Fruit fly (Drosophila melanogaster): Measurements from ENCODE around the gene Nhe3.

The Nhe3 gene

dm6 chr2L:6656264-6656676, 27.9 kb downstream of the Nhe3 start, which contains the start of gene CG31633 (continued):
- TF ChIP-seq chinmo (GFP tag; IDR thresholded peaks at IDR 0.05; ENCODE audit: partially characterized antibody) = peak; percentile 80; the same call in 1 of the 4 replicates
- TF ChIP-seq pb (GFP tag; optimal IDR thresholded peaks at IDR 0.05) = no peak
- no peak for TF ChIP-seq bsh (GFP tag; optimal IDR thresholded peaks at IDR 0.05)
- peak; percentile 70 for TF ChIP-seq bbx (GFP tag; IDR thresholded peaks at IDR 0.05; ENCODE audit: partially characterized antibody)
- peak; percentile 53; the same call in 2 of the 3 replicates for TF ChIP-seq zen2 (GFP tag; IDR thresholded peaks at IDR 0.05; ENCODE audit: partially characterized antibody)
- TF ChIP-seq Lpt (GFP tag; optimal IDR thresholded peaks at IDR 0.05) = no peak
- TF ChIP-seq CG34224 (GFP tag; IDR thresholded peaks at IDR 0.05; ENCODE audit: partially characterized antibody) = peak; percentile 91
- peak; percentile 60; the same call in 1 of the 3 replicates for TF ChIP-seq Doc3 (GFP tag; IDR thresholded peaks at IDR 0.05; ENCODE audit: partially characterized antibody)
- TF ChIP-seq psq (GFP tag; optimal IDR thresholded peaks at IDR 0.05) = no peak
- TF ChIP-seq CG1529 (GFP tag; optimal IDR thresholded peaks at IDR 0.05) = no peak
- TF ChIP-seq CG34376 (GFP tag; optimal IDR thresholded peaks at IDR 0.05) = no peak
- peak; percentile 42 for TF ChIP-seq CG8290 (GFP tag; optimal IDR thresholded peaks at IDR 0.05)
- TF ChIP-seq CG8290 (tag; optimal IDR thresholded peaks at IDR 0.05) = no peak
- TF ChIP-seq Lhr (GFP tag; optimal IDR thresholded peaks at IDR 0.05) = no peak
- peak; percentile 75 for TF ChIP-seq Scr (GFP tag; IDR thresholded peaks at IDR 0.05; ENCODE audit: partially characterized antibody)
- TF ChIP-seq CG14710 (tag; optimal IDR thresholded peaks at IDR 0.05) = no peak
- TF ChIP-seq hbn (GFP tag; IDR thresholded peaks at IDR 0.05; ENCODE audit: partially characterized antibody) = peak; percentile 56; the same call in 1 of the 2 replicates
- TF ChIP-seq exex (tag; optimal IDR thresholded peaks at IDR 0.05) = peak; percentile 61
- no peak for TF ChIP-seq D19A (tag; optimal IDR thresholded peaks at IDR 0.05)
- no peak; the same call in 1 of the 2 replicates for TF ChIP-seq amos (GFP tag; IDR thresholded peaks at IDR 0.05; ENCODE audit: partially characterized antibody)
- TF ChIP-seq CG14860 (GFP tag; IDR thresholded peaks at IDR 0.05; ENCODE audit: partially characterized antibody) = peak; percentile 85
- peak; percentile 50 for TF ChIP-seq unc-4 (GFP tag; IDR thresholded peaks at IDR 0.05; ENCODE audit: partially characterized antibody)
- TF ChIP-seq nerfin-2 (GFP tag; IDR thresholded peaks at IDR 0.05; ENCODE audit: partially characterized antibody) = peak; percentile 91
- peak; percentile 77 for TF ChIP-seq mld (GFP tag; IDR thresholded peaks at IDR 0.05; ENCODE audit: partially characterized antibody)
- no peak for TF ChIP-seq CG17186 (GFP tag; optimal IDR thresholded peaks at IDR 0.05)
- TF ChIP-seq Med (GFP tag) = peak; percentile 55
- TF ChIP-seq jing (GFP tag; optimal IDR thresholded peaks at IDR 0.05) = no peak
- TF ChIP-seq nmo (GFP tag; optimal IDR thresholded peaks at IDR 0.05) = no peak
- peak; percentile 84 for TF ChIP-seq CG13287 (GFP tag; IDR thresholded peaks at IDR 0.05; ENCODE audit: partially characterized antibody)
- TF ChIP-seq CG2116 (GFP tag; optimal IDR thresholded peaks at IDR 0.05) = no peak
- TF ChIP-seq lov (optimal IDR thresholded peaks at IDR 0.05) = no peak
- no peak for TF ChIP-seq lov (GFP tag; IDR thresholded peaks at IDR 0.05)
- TF ChIP-seq ato (GFP tag; IDR thresholded peaks at IDR 0.05; ENCODE audit: partially characterized antibody) = peak; percentile 89
- TF ChIP-seq otp (GFP tag; IDR thresholded peaks at IDR 0.05) = no peak

dm6 chr2L:6649085-6649754, 34.9 kb downstream of the Nhe3 start, which contains the start of the genes CG31635 and Tango1:
TSS of gene CG31635 (minus strand) at chr2L:6649114.
TSS of gene Tango1 (plus strand) at chr2L:6649388.
- TF ChIP-seq HmgD (GFP tag; optimal IDR thresholded peaks at IDR 0.05) (peak; percentile 28), CG10979 (tag; optimal IDR thresholded peaks at IDR 0.05) (no peak), B-H2 (GFP tag; optimal IDR thresholded peaks at IDR 0.05) (no peak), CG5180 (GFP tag; optimal IDR thresholded peaks at IDR 0.05) (no peak), Myb (GFP tag; optimal IDR thresholded peaks at IDR 0.05) (peak; percentile 30), CG7372 (GFP tag; IDR thresholded peaks at IDR 0.05) (0 out of 2 replicates have a peak, but pooled peaks have one; percentile 14), Antp (GFP tag; optimal IDR thresholded peaks at IDR 0.05) (peak; percentile 13), zen (tag; optimal IDR thresholded peaks at IDR 0.05) (peak; percentile 3), CG9215 (GFP tag; IDR thresholded peaks at IDR 0.05) (peak; percentile 43), ken (GFP tag; IDR thresholded peaks at IDR 0.05) (no peak), dmrt11E (tag; optimal IDR thresholded peaks at IDR 0.05) (peak; percentile 10), CG12299 (tag; optimal IDR thresholded peaks at IDR 0.05) (peak; percentile 35), sd (tag; optimal IDR thresholded peaks at IDR 0.05) (peak; percentile 89), chif (GFP tag; optimal IDR thresholded peaks at IDR 0.05) (peak in 1 of 2 experiments; percentile 12), gfzf (GFP tag; optimal IDR thresholded peaks at IDR 0.05) (peak; percentile 96)
